Worm (Caenorhabditis elegans): Measurements from ENCODE around the gene cdd-2.

DNA sequence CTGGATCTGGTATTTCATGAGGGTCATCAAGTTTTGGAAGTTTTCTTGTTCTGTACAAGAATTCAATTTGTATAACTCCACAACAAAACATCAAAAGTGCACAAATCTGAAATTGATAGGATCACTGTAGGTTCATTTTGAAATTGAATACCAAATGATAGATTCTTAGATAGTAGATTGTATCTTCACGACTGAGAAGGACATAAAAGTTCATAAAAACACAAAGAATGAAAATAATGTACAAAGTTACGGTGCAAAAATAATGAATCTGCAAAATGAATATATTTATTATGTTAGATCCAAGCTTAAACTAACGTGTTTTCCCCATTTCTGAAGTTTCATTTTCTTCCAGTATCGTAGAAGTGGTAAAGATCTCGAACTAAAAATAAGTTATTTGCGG lies 46.8 kb downstream of the cdd-2 start:
- TF ChIP-seq unc-62 (GFP tag; optimal IDR thresholded peaks at IDR 0.05) = no peak
- TF ChIP-seq D2030.7 (GFP tag; IDR thresholded peaks at IDR 0.05) = no peak
- TF ChIP-seq zim-3 (tag; optimal IDR thresholded peaks at IDR 0.05) = no peak
- no peak for TF ChIP-seq T26A5.8 (tag; optimal IDR thresholded peaks at IDR 0.05)
- no peak for TF ChIP-seq ama-1 (optimal IDR thresholded peaks at IDR 0.05)
- TF ChIP-seq ama-1 (GFP tag; optimal IDR thresholded peaks at IDR 0.05) = no peak
- no peak for TF ChIP-seq mcd-1 (GFP tag; IDR thresholded peaks at IDR 0.05)
- no peak for TF ChIP-seq him-1 (tag; optimal IDR thresholded peaks at IDR 0.05)
- no peak for TF ChIP-seq ztf-25 (GFP tag; IDR thresholded peaks at IDR 0.05)
- no peak for TF ChIP-seq snpc-4 (GFP tag; optimal IDR thresholded peaks at IDR 0.05)
- no peak for TF ChIP-seq snpc-4 (tag; optimal IDR thresholded peaks at IDR 0.05)
- no peak for TF ChIP-seq T07F8.4 (tag; optimal IDR thresholded peaks at IDR 0.05)
